Worm (Caenorhabditis elegans) whole organism, L3 larva: ENCODE results near the gene nhr-4.
A peak's percentile ranks its signal among the peaks of the same experiment; 100 is the strongest.

Experiments
- R02D3.7 ChIP-seq: fragments of 150-350 bp; optimal IDR thresholded peaks from 2 replicates; lab custom pipeline; 2014; ENCODE audit warnings: missing biosample characterization, missing genetic modification characterization
- ZK546.5 ChIP-seq: sonication (generic microtip); optimal IDR thresholded peaks from 2 replicates; lab custom pipeline; 2017; ENCODE audit warnings: missing biosample characterization, missing genetic modification characterization
- ama-1 ChIP-seq: fragments of 150-350 bp; optimal IDR thresholded peaks from 2 replicates; lab custom pipeline; 2018
- ceh-16 ChIP-seq: sonication (generic microtip); optimal IDR thresholded peaks from 2 replicates; lab custom pipeline; 2017; ENCODE audit warnings: missing biosample characterization, missing genetic modification characterization
- ceh-28 ChIP-seq: fragments of 150-350 bp; optimal IDR thresholded peaks from 2 replicates; lab custom pipeline; 2014; ENCODE audit warnings: missing biosample characterization, missing genetic modification reagents, missing genetic modification characterization
- ceh-82 ChIP-seq: fragments of 150-350 bp; optimal IDR thresholded peaks from 2 replicates; lab custom pipeline; 2014; ENCODE audit warnings: missing biosample characterization, missing genetic modification characterization
- egl-27 ChIP-seq: sonication (generic microtip); optimal IDR thresholded peaks from 4 replicates; lab custom pipeline; 2017; ENCODE audit warnings: missing biosample characterization, missing genetic modification reagents, missing genetic modification characterization
- egl-5 ChIP-seq: fragments of 150-350 bp; optimal IDR thresholded peaks from 2 replicates; lab custom pipeline; 2017; ENCODE audit warnings: missing biosample characterization, missing genetic modification reagents, missing genetic modification characterization, inconsistent platforms
- elt-1 ChIP-seq: fragments of 150-350 bp; optimal IDR thresholded peaks from 2 replicates; lab custom pipeline; 2014; ENCODE audit warnings: missing biosample characterization, missing genetic modification characterization
- elt-2 ChIP-seq: sonication (generic microtip); optimal IDR thresholded peaks from 2 replicates; lab custom pipeline; 2016; ENCODE audit warnings: missing genetic modification reagents, mild to moderate bottlenecking, missing genetic modification characterization, missing compliant biosample characterization
- elt-3 ChIP-seq, 3 experiments: fragments of 150-350 bp in 1 of 3; sonication (generic microtip) in 2 of 3; optimal IDR thresholded peaks; 2 replicates in 2 of 3; 4 replicates in 1 of 3; lab custom pipeline; 2014 to 2017; ENCODE audit warnings: missing biosample characterization in 3 of 3, missing genetic modification characterization in 3 of 3
- eor-1 ChIP-seq, 2 experiments: fragments of 150-350 bp; optimal IDR thresholded peaks; 2 replicates each; lab custom pipeline; 2014 to 2018; ENCODE audit warnings: missing biosample characterization in 2 of 2, missing genetic modification characterization in 2 of 2
- fkh-10 ChIP-seq: sonication (generic microtip); optimal IDR thresholded peaks from 2 replicates; lab custom pipeline; 2017; ENCODE audit warnings: missing biosample characterization, missing genetic modification reagents, missing genetic modification characterization
- fkh-2 ChIP-seq: fragments of 150-350 bp; optimal IDR thresholded peaks from 2 replicates; lab custom pipeline; 2014; ENCODE audit warnings: missing biosample characterization, missing genetic modification reagents, missing genetic modification characterization
- fos-1 ChIP-seq: fragments of 150-350 bp; optimal IDR thresholded peaks from 2 replicates; lab custom pipeline; 2014; ENCODE audit warnings: missing biosample characterization, missing genetic modification characterization
- hmg-11 ChIP-seq: sonication (generic microtip); optimal IDR thresholded peaks from 2 replicates; lab custom pipeline; 2016; ENCODE audit warnings: missing genetic modification characterization, missing compliant biosample characterization
- jun-1 ChIP-seq: fragments of 150-350 bp; optimal IDR thresholded peaks from 2 replicates; lab custom pipeline; 2014; ENCODE audit warnings: missing biosample characterization, missing genetic modification reagents, missing genetic modification characterization
- lin-15B ChIP-seq: fragments of 150-350 bp; optimal IDR thresholded peaks from 2 replicates; lab custom pipeline; 2014; ENCODE audit warnings: missing biosample characterization, missing genetic modification characterization
- lin-39 ChIP-seq: fragments of 150-350 bp; optimal IDR thresholded peaks from 2 replicates; lab custom pipeline; 2018; ENCODE audit warnings: missing biosample characterization, missing genetic modification reagents, missing genetic modification characterization
- lsy-12 ChIP-seq: sonication (generic microtip); optimal IDR thresholded peaks from 2 replicates; lab custom pipeline; 2016; ENCODE audit warnings: mild to moderate bottlenecking, missing genetic modification characterization, missing compliant biosample characterization
- mml-1 ChIP-seq: fragments of 150-350 bp; sonication (generic microtip); optimal IDR thresholded peaks from 3 replicates; lab custom pipeline; 2014; ENCODE audit warnings: missing biosample characterization, missing genetic modification characterization
- nfya-1 ChIP-seq: sonication (generic microtip); optimal IDR thresholded peaks from 2 replicates; lab custom pipeline; 2017; ENCODE audit warnings: missing genetic modification characterization, mild to moderate bottlenecking, missing compliant biosample characterization, antibody characterized with exemption, moderate library complexity; ENCODE audit not compliant: insufficient read depth
- nhr-11 ChIP-seq: fragments of 150-350 bp; optimal IDR thresholded peaks from 2 replicates; lab custom pipeline; 2014; ENCODE audit warnings: missing biosample characterization, missing genetic modification characterization
- nhr-23 ChIP-seq: fragments of 150-350 bp; optimal IDR thresholded peaks from 2 replicates; lab custom pipeline; 2014; ENCODE audit warnings: missing biosample characterization, missing genetic modification reagents, missing genetic modification characterization
- nhr-237 ChIP-seq: fragments of 150-350 bp; optimal IDR thresholded peaks from 2 replicates; lab custom pipeline; 2014; ENCODE audit warnings: missing biosample characterization, missing genetic modification characterization
- nhr-25 ChIP-seq: sonication (generic microtip); optimal IDR thresholded peaks from 2 replicates; lab custom pipeline; 2017; ENCODE audit warnings: missing biosample characterization, missing genetic modification characterization
- nhr-28 ChIP-seq: fragments of 150-350 bp; optimal IDR thresholded peaks from 2 replicates; lab custom pipeline; 2014; ENCODE audit warnings: missing biosample characterization, missing genetic modification characterization
- nhr-43 ChIP-seq: sonication (generic microtip); optimal IDR thresholded peaks from 2 replicates; lab custom pipeline; 2016; ENCODE audit warnings: mild to moderate bottlenecking, missing genetic modification characterization, missing compliant biosample characterization; ENCODE audit not compliant: poor library complexity, severe bottlenecking
- nhr-67 ChIP-seq: fragments of 150-350 bp; optimal IDR thresholded peaks from 2 replicates; lab custom pipeline; 2014; ENCODE audit warnings: missing biosample characterization, missing genetic modification characterization
- nhr-76 ChIP-seq: fragments of 150-350 bp; sonication (generic microtip); optimal IDR thresholded peaks from 5 replicates; lab custom pipeline; 2014; ENCODE audit warnings: missing biosample characterization, missing genetic modification characterization
- nhr-77 ChIP-seq: fragments of 150-350 bp; optimal IDR thresholded peaks from 2 replicates; lab custom pipeline; 2014; ENCODE audit warnings: missing biosample characterization, missing genetic modification characterization
- pha-4 ChIP-seq: fragments of 150-350 bp; optimal IDR thresholded peaks from 2 replicates; lab custom pipeline; 2014; ENCODE audit warnings: missing biosample characterization, missing genetic modification reagents, missing genetic modification characterization
- pqm-1 ChIP-seq: fragments of 150-350 bp; optimal IDR thresholded peaks from 2 replicates; lab custom pipeline; 2017; ENCODE audit warnings: missing biosample characterization, missing genetic modification characterization, inconsistent platforms
- sea-2 ChIP-seq: fragments of 150-350 bp; sonication (generic microtip); optimal IDR thresholded peaks from 4 replicates; lab custom pipeline; 2014; ENCODE audit warnings: missing biosample characterization, missing genetic modification reagents, missing genetic modification characterization
- skn-1 ChIP-seq: fragments of 150-350 bp; optimal IDR thresholded peaks from 2 replicates; lab custom pipeline; 2014; ENCODE audit warnings: missing biosample characterization, missing genetic modification characterization
- snpc-4 ChIP-seq: fragments of 150-350 bp; optimal IDR thresholded peaks from 2 replicates; lab custom pipeline; 2014; ENCODE audit warnings: missing biosample characterization, missing genetic modification characterization
- tbx-2 ChIP-seq: sonication (generic microtip); optimal IDR thresholded peaks from 2 replicates; lab custom pipeline; 2016; ENCODE audit warnings: mild to moderate bottlenecking, missing genetic modification characterization, missing compliant biosample characterization
- unc-39 ChIP-seq: sonication (generic microtip); optimal IDR thresholded peaks from 4 replicates; lab custom pipeline; 2017; ENCODE audit warnings: missing biosample characterization, missing genetic modification characterization
- unc-62 ChIP-seq: fragments of 150-350 bp; sonication (generic microtip); optimal IDR thresholded peaks from 4 replicates; lab custom pipeline; 2014; ENCODE audit warnings: missing biosample characterization, missing genetic modification reagents, missing genetic modification characterization
- zag-1 ChIP-seq: fragments of 150-350 bp; optimal IDR thresholded peaks from 2 replicates; lab custom pipeline; 2014; ENCODE audit warnings: missing biosample characterization, missing genetic modification characterization
- ztf-11 ChIP-seq: fragments of 150-350 bp; optimal IDR thresholded peaks from 2 replicates; lab custom pipeline; 2014; ENCODE audit warnings: missing biosample characterization, missing genetic modification characterization

nhr-4 gene

DNA sequence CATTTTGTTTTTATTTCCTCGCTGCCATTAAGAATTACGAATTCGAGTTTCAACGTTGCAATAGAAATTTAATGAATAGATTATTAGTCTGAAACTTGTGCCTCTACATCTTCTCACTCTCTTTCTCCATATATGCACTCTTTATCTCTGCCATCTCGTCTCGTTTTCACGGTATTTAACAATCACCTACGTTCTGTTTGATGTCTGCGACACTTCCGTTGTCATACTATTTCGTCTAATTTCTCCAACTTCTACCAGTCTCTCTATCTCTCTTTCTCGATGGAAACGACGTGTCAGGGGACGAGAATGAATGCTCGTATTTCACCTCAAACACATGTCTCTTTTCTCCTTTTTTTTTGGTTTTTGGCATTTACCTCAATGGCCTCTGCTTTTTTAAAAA is 5.3 kb upstream of the nhr-4 start (continued):
- TF ChIP-seq pha-4 (tag; lab: Kevin White, UChicago) = peak; percentile 67
- TF ChIP-seq elt-3 (tag; optimal IDR thresholded peaks at IDR 0.05; lab: Kevin White, UChicago) = no peak
- TF ChIP-seq nhr-76 (tag; lab: Kevin White, UChicago) = no peak
- TF ChIP-seq nhr-28 (tag; lab: Kevin White, UChicago) = no peak
- TF ChIP-seq nhr-77 (tag; lab: Kevin White, UChicago) = no peak
- TF ChIP-seq zag-1 = no peak
- TF ChIP-seq ztf-11 (tag; lab: Kevin White, UChicago) = no peak
- TF ChIP-seq mml-1 (tag; lab: Kevin White, UChicago) = no peak
- TF ChIP-seq fos-1 (tag; lab: Kevin White, UChicago) = no peak
- no peak for TF ChIP-seq eor-1 (tag; optimal IDR thresholded peaks at IDR 0.05; lab: Kevin White, UChicago)
- no peak for TF ChIP-seq unc-39 (tag; lab: Kevin White, UChicago)
- no peak for TF ChIP-seq R02D3.7 (tag; lab: Kevin White, UChicago)
- no peak for TF ChIP-seq nhr-67
- TF ChIP-seq ceh-28 (tag; lab: Kevin White, UChicago) = no peak
- peak; percentile 58 for TF ChIP-seq nhr-25 (tag; lab: Kevin White, UChicago)
- no peak for TF ChIP-seq fkh-10 (GFP tag; lab: Kevin White, UChicago)

DNA sequence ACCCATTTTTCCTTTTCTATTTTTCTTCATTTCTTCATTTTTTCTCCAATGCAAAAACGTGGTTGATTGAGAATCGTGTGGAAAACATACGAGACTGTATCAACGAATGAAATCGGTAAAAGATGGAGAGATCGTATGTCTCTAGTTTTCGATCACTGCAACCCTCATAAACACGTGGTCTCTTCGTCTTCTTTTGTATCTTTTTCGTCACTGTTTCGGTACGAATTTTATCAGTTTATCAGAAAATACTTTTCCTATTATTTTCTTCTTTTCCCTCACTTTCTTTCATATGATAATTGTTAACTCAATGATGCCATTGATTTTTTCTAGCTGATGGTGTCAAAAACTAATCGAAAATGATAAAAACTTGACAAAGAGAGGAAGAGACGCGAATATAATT is 3.5 kb upstream of the nhr-4 start:
- TF ChIP-seq skn-1 (tag; lab: Kevin White, UChicago) = no peak
- TF ChIP-seq sea-2 (GFP tag; lab: Kevin White, UChicago) = no peak
- no peak for TF ChIP-seq zag-1
- no peak for TF ChIP-seq fos-1 (tag; lab: Kevin White, UChicago)
- no peak for TF ChIP-seq egl-5 (tag; lab: Kevin White, UChicago)
- TF ChIP-seq jun-1 = peak; percentile 70
- peak; percentile 47 for TF ChIP-seq nhr-25 (tag; lab: Kevin White, UChicago)
- TF ChIP-seq ceh-16 (tag; lab: Kevin White, UChicago) = no peak
- TF ChIP-seq R02D3.7 (tag; lab: Kevin White, UChicago) = no peak
- no peak for TF ChIP-seq lsy-12
- peak; percentile 14 for TF ChIP-seq ceh-28 (tag; lab: Kevin White, UChicago)
- peak; percentile 17 for TF ChIP-seq nhr-76 (tag; lab: Kevin White, UChicago)
- no peak for TF ChIP-seq unc-62 (GFP tag; lab: Kevin White, UChicago)
- TF ChIP-seq ztf-11 (tag; lab: Kevin White, UChicago) = no peak
- peak; percentile 81 for TF ChIP-seq elt-2 (tag; lab: Kevin White, UChicago)
- TF ChIP-seq ZK546.5 (tag; lab: Kevin White, UChicago) = no peak
- TF ChIP-seq tbx-2 (tag; lab: Kevin White, UChicago) = no peak
- no peak for TF ChIP-seq elt-1 (tag; lab: Kevin White, UChicago)
- TF ChIP-seq pha-4 (tag; lab: Kevin White, UChicago) = peak; percentile 53
- TF ChIP-seq ceh-82 (tag; lab: Kevin White, UChicago) = no peak
- TF ChIP-seq nhr-11 = no peak
- no peak for TF ChIP-seq hmg-11
- no peak for TF ChIP-seq lin-39 (tag; lab: Kevin White, UChicago)
- no peak for TF ChIP-seq nfya-1 (tag; lab: Kevin White, UChicago)
- TF ChIP-seq ama-1 (lab: Kevin White, UChicago) = no peak
- no peak for TF ChIP-seq nhr-237 (tag; lab: Kevin White, UChicago)
- TF ChIP-seq pqm-1 (tag; lab: Kevin White, UChicago) = peak; percentile 50
- peak; percentile 87 for TF ChIP-seq nhr-43 (tag; lab: Kevin White, UChicago)
- peak; percentile 58 for TF ChIP-seq nhr-23 (tag; lab: Kevin White, UChicago)
- TF ChIP-seq fkh-2 (tag; lab: Kevin White, UChicago) = no peak
- no peak for TF ChIP-seq egl-27 (tag; lab: Kevin White, UChicago)
- no peak for TF ChIP-seq nhr-67
- no peak for TF ChIP-seq lin-15B (tag; lab: Kevin White, UChicago)
- TF ChIP-seq elt-3 (tag; optimal IDR thresholded peaks at IDR 0.05; lab: Kevin White, UChicago) = no peak
- TF ChIP-seq snpc-4 (tag; lab: Kevin White, UChicago) = no peak
- no peak for TF ChIP-seq mml-1 (tag; lab: Kevin White, UChicago)
- TF ChIP-seq, all 47 proteins: peak for 9
